Fruit fly (Drosophila melanogaster): Measurements from ENCODE around the gene CG14314.

The CG14314 gene

DNA sequence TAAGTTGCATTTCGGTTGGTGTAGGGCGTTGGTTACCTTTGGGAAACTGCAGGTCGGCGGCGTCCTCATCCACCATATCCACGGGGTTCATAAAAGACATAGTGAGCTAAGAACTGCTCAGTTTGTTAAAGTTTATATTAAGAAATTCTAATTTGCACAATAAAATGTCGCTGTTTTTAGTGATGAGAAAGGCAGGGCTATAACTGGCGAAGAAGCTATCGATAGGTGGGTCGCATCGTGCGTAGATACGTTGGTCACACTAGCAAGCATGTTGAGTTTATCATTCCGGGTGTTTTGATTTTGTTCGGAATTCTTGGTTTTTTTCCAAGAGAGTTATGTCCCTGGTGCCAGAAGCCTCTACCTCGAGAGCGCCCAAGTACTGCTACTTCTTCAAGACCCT lies 39.3 kb downstream of the CG14314 start, which contains the start of the genes Ada2a, Polr2D, Tgs1 and moi (continued):
- peak; percentile 66 for TF ChIP-seq inv (GFP tag; IDR thresholded peaks at IDR 0.05; ENCODE audit: partially characterized antibody)
- no peak for TF ChIP-seq Camta (GFP tag; optimal IDR thresholded peaks at IDR 0.05)
- TF ChIP-seq tna (GFP tag; IDR thresholded peaks at IDR 0.05; ENCODE audit: partially characterized antibody) = peak; percentile 47; the same call in 1 of the 2 replicates
- no peak for TF ChIP-seq ranshi (GFP tag; IDR thresholded peaks at IDR 0.05)
- TF ChIP-seq CG2116 (GFP tag; optimal IDR thresholded peaks at IDR 0.05) = peak; percentile 66
- no peak for TF ChIP-seq lov (optimal IDR thresholded peaks at IDR 0.05)
- no peak for TF ChIP-seq lov (GFP tag; IDR thresholded peaks at IDR 0.05)
- no peak for TF ChIP-seq Lhr (GFP tag; optimal IDR thresholded peaks at IDR 0.05)
- TF ChIP-seq zen2 (GFP tag; IDR thresholded peaks at IDR 0.05; ENCODE audit: partially characterized antibody) = peak; percentile 51; the same call in 1 of the 3 replicates
- TF ChIP-seq CG10979 (tag; optimal IDR thresholded peaks at IDR 0.05) = no peak
- TF ChIP-seq grn (GFP tag; optimal IDR thresholded peaks at IDR 0.05) = no peak
- peak; percentile 55 for TF ChIP-seq dm (GFP tag; optimal IDR thresholded peaks at IDR 0.05)
- peak; percentile 55 for TF ChIP-seq Elba2 (GFP tag; optimal IDR thresholded peaks at IDR 0.05)
- TF ChIP-seq CG7987 (GFP tag; optimal IDR thresholded peaks at IDR 0.05) = no peak
- peak; percentile 80 for TF ChIP-seq CG16813 (GFP tag; IDR thresholded peaks at IDR 0.05; ENCODE audit: partially characterized antibody)
- no peak for TF ChIP-seq nerfin-1 (tag; optimal IDR thresholded peaks at IDR 0.05)
- TF ChIP-seq nom (GFP tag; optimal IDR thresholded peaks at IDR 0.05) = no peak
- TF ChIP-seq BEAF-32 (GFP tag; optimal IDR thresholded peaks at IDR 0.05) = peak; percentile 85
- TF ChIP-seq usp (GFP tag; optimal IDR thresholded peaks at IDR 0.05) = no peak
- no peak for TF ChIP-seq Stat92E (GFP tag; optimal IDR thresholded peaks at IDR 0.05)
- TF ChIP-seq CkIIα-i1 (GFP tag; IDR thresholded peaks at IDR 0.05) = no peak
- peak; percentile 78 for TF ChIP-seq CG9797 (GFP tag; optimal IDR thresholded peaks at IDR 0.05)
- no peak for TF ChIP-seq ash1 (GFP tag; optimal IDR thresholded peaks at IDR 0.05)
- no peak for TF ChIP-seq CG15601 (tag; optimal IDR thresholded peaks at IDR 0.05)
- TF ChIP-seq stwl (tag; optimal IDR thresholded peaks at IDR 0.05) = peak; percentile 49
- TF ChIP-seq pho (GFP tag; optimal IDR thresholded peaks at IDR 0.05) = no peak
- peak; percentile 73 for TF ChIP-seq CG42726 (GFP tag; IDR thresholded peaks at IDR 0.05; ENCODE audit: partially characterized antibody)
- TF ChIP-seq CHES-1-like (GFP tag; optimal IDR thresholded peaks at IDR 0.05) = peak; percentile 63
- TF ChIP-seq salm (tag; optimal IDR thresholded peaks at IDR 0.05) = no peak
- no peak for TF ChIP-seq z (GFP tag; IDR thresholded peaks at IDR 0.05)
- no peak for TF ChIP-seq ham (GFP tag; IDR thresholded peaks at IDR 0.05)
- no peak for TF ChIP-seq CG7839 (tag; optimal IDR thresholded peaks at IDR 0.05)
- peak; percentile 96 for TF ChIP-seq MBD-R2 (GFP tag; IDR thresholded peaks at IDR 0.05)
- peak; percentile 83 for TF ChIP-seq CG6791 (GFP tag; IDR thresholded peaks at IDR 0.05; ENCODE audit: partially characterized antibody)
- TF ChIP-seq CG7963 (GFP tag; IDR thresholded peaks at IDR 0.05; ENCODE audit: partially characterized antibody) = peak; percentile 46; the same call in 2 of the 3 replicates
- TF ChIP-seq Scr (GFP tag; IDR thresholded peaks at IDR 0.05; ENCODE audit: partially characterized antibody) = peak; percentile 79
- peak; percentile 82 for TF ChIP-seq Med (GFP tag)
- peak; percentile 73; the same call in 1 of the 3 replicates for TF ChIP-seq CG34422 (GFP tag; IDR thresholded peaks at IDR 0.05)
- peak; percentile 78 for TF ChIP-seq Dll (GFP tag; IDR thresholded peaks at IDR 0.05; ENCODE audit: partially characterized antibody)
- TF ChIP-seq sima (GFP tag; optimal IDR thresholded peaks at IDR 0.05) = no peak
- no peak for TF ChIP-seq crp (GFP tag; optimal IDR thresholded peaks at IDR 0.05)
- no peak for TF ChIP-seq ttk (GFP tag; IDR thresholded peaks at IDR 0.05)
- TF ChIP-seq Sry-δ (GFP tag; optimal IDR thresholded peaks at IDR 0.05) = peak; percentile 92
- peak; percentile 48 for TF ChIP-seq CG15514 (GFP tag; optimal IDR thresholded peaks at IDR 0.05)
- peak; percentile 9 for TF ChIP-seq CG17186 (GFP tag; optimal IDR thresholded peaks at IDR 0.05)
- TF ChIP-seq Opbp (GFP tag; IDR thresholded peaks at IDR 0.05; ENCODE audit: partially characterized antibody) = peak; percentile 87
- peak; percentile 84 for TF ChIP-seq amos (GFP tag; IDR thresholded peaks at IDR 0.05; ENCODE audit: partially characterized antibody)
- peak; percentile 66; the same call in 2 of the 3 replicates for TF ChIP-seq HLH4C (GFP tag; IDR thresholded peaks at IDR 0.05; ENCODE audit: partially characterized antibody)

All from whole organism, embryonic.